Worm (Caenorhabditis elegans) whole organism, young adult: ENCODE results near the gene F47G3.3.
A peak's percentile ranks its signal among the peaks of the same experiment; 100 is the strongest.

Source experiments
- B0035.1 ChIP-seq: sonication (generic microtip); optimal IDR thresholded peaks from 2 replicates; lab custom pipeline; 2016; ENCODE audit warnings: missing genetic modification characterization, mild to moderate bottlenecking, missing compliant biosample characterization, missing genotype, missing genetic modification reagents
- B0336.3 ChIP-seq: fragments of 200-800 bp; sonication (Bioruptor generic); IDR thresholded peaks from 2 replicates; pipeline ENCODE4 v1.3.6; 2022; ENCODE audit warnings: missing genetic modification characterization, missing compliant biosample characterization
- C06A6.2 ChIP-seq: fragments of 200-800 bp; sonication (Bioruptor generic); conservative IDR thresholded peaks from 2 replicates; pipeline ENCODE4 v1.3.6; 2022; ENCODE audit warnings: missing genetic modification characterization, missing compliant biosample characterization
- C17E4.6 ChIP-seq: fragments of 200-800 bp; sonication (Bioruptor generic); IDR thresholded peaks from 2 replicates; pipeline ENCODE4 v1.3.6; 2022; ENCODE audit warnings: missing genetic modification reagents, missing genetic modification characterization, missing compliant biosample characterization
- D2030.7 ChIP-seq: fragments of 200-800 bp; sonication (Bioruptor generic); IDR thresholded peaks from 2 replicates; pipeline ENCODE4 v1.3.6; 2022; ENCODE audit warnings: missing genetic modification reagents, missing genetic modification characterization, missing compliant biosample characterization
- F10E7.11 ChIP-seq: sonication (generic microtip); optimal IDR thresholded peaks from 2 replicates; lab custom pipeline; 2017; ENCODE audit warnings: mild to moderate bottlenecking, missing genetic modification characterization, moderate library complexity, missing compliant biosample characterization
- F23B12.7 ChIP-seq: sonication (generic microtip); optimal IDR thresholded peaks from 2 replicates; lab custom pipeline; 2017; ENCODE audit warnings: missing genetic modification characterization, mild to moderate bottlenecking, missing compliant biosample characterization, antibody characterized with exemption, moderate library complexity; ENCODE audit not compliant: insufficient read depth
- F37B4.10 ChIP-seq: fragments of 200-800 bp; sonication (Bioruptor generic); IDR thresholded peaks from 2 replicates; pipeline ENCODE4 v1.3.6; 2022; ENCODE audit warnings: missing genetic modification characterization, missing compliant biosample characterization
- F55B11.4 ChIP-seq: sonication (generic microtip); optimal IDR thresholded peaks from 2 replicates; lab custom pipeline; 2016; ENCODE audit warnings: missing compliant biosample characterization, missing genetic modification characterization, borderline replicate concordance; ENCODE audit not compliant: insufficient read depth
- Y53F4B.3 ChIP-seq: fragments of 200-800 bp; sonication (Bioruptor generic); IDR thresholded peaks from 2 replicates; pipeline ENCODE4 v1.3.6; 2022; ENCODE audit warnings: missing genetic modification reagents, missing genetic modification characterization, missing compliant biosample characterization
- ZK185.1 ChIP-seq: sonication (generic microtip); optimal IDR thresholded peaks from 2 replicates; lab custom pipeline; 2016; ENCODE audit warnings: mild to moderate bottlenecking, missing genetic modification characterization, missing compliant biosample characterization; ENCODE audit not compliant: poor library complexity, severe bottlenecking
- akir-1 ChIP-seq: fragments of 200-800 bp; sonication (Bioruptor generic); optimal IDR thresholded peaks from 2 replicates; lab custom pipeline; 2018; ENCODE audit warnings: mild to moderate bottlenecking, missing genetic modification characterization, moderate library complexity, missing compliant biosample characterization
- aptf-2 ChIP-seq: fragments of 200-800 bp; sonication (Bioruptor generic); conservative IDR thresholded peaks from 2 replicates; pipeline ENCODE4 v1.3.6; 2022; ENCODE audit warnings: missing genetic modification reagents, missing genetic modification characterization, missing compliant biosample characterization
- atf-7 ChIP-seq: sonication (generic microtip); optimal IDR thresholded peaks from 2 replicates; lab custom pipeline; 2017; ENCODE audit warnings: mild to moderate bottlenecking, missing genetic modification characterization, missing compliant biosample characterization
- attf-6 ChIP-seq: fragments of 200-800 bp; sonication (Bioruptor generic); IDR thresholded peaks from 2 replicates; pipeline ENCODE4 v1.3.6; 2022; ENCODE audit warnings: missing genetic modification reagents, missing genetic modification characterization, missing compliant biosample characterization
- bed-2 ChIP-seq: fragments of 200-800 bp; sonication (Bioruptor generic); IDR thresholded peaks from 2 replicates; pipeline ENCODE4 v1.3.6; 2022; ENCODE audit warnings: missing genetic modification reagents, missing genetic modification characterization, missing compliant biosample characterization
- cebp-1 ChIP-seq, 2 experiments: fragments of 200-800 bp in 1 of 2; sonication (Bioruptor generic) in 1 of 2; sonication (generic microtip) in 1 of 2; IDR thresholded peaks in 1 of 2; optimal IDR thresholded peaks in 1 of 2; 2 replicates each; pipeline versions ENCODE4 v1.3.6 to Lab custom; 2017 to 2022; ENCODE audit warnings: missing compliant biosample characterization in 2 of 2, missing genetic modification characterization in 2 of 2, mild to moderate bottlenecking in 1 of 2, missing genetic modification reagents in 1 of 2, moderate library complexity in 1 of 2
- ceh-100 ChIP-seq: fragments of 200-800 bp; sonication (Bioruptor generic); IDR thresholded peaks from 2 replicates; pipeline ENCODE4 v1.3.6; 2022; ENCODE audit warnings: missing genetic modification reagents, missing genetic modification characterization, missing compliant biosample characterization
- ceh-40 ChIP-seq: fragments of 200-800 bp; sonication (Bioruptor generic); IDR thresholded peaks from 2 replicates; pipeline ENCODE4 v1.3.6; 2022; ENCODE audit warnings: missing genetic modification characterization, missing compliant biosample characterization
- die-1 ChIP-seq: sonication (generic microtip); optimal IDR thresholded peaks from 2 replicates; lab custom pipeline; 2016; ENCODE audit warnings: missing genotype, mild to moderate bottlenecking, missing genetic modification characterization, missing compliant biosample characterization
- dpff-1 ChIP-seq: sonication (generic microtip); optimal IDR thresholded peaks from 2 replicates; lab custom pipeline; 2017; ENCODE audit warnings: mild to moderate bottlenecking, missing genetic modification characterization, missing compliant biosample characterization
- egl-44 ChIP-seq: fragments of 200-800 bp; sonication (Bioruptor generic); IDR thresholded peaks from 2 replicates; pipeline ENCODE4 v1.3.6; 2022; ENCODE audit warnings: missing genetic modification reagents, missing genetic modification characterization, missing compliant biosample characterization
- egrh-3 ChIP-seq: fragments of 200-800 bp; sonication (Bioruptor generic); IDR thresholded peaks from 2 replicates; pipeline ENCODE4 v1.3.6; 2022; ENCODE audit warnings: missing genetic modification reagents, missing genetic modification characterization, missing compliant biosample characterization
- ets-4 ChIP-seq: fragments of 200-800 bp; sonication (Bioruptor generic); optimal IDR thresholded peaks from 2 replicates; lab custom pipeline; 2018; ENCODE audit warnings: mild to moderate bottlenecking, missing genetic modification characterization, missing compliant biosample characterization
- fkh-3 ChIP-seq: sonication (generic microtip); optimal IDR thresholded peaks from 2 replicates; lab custom pipeline; 2016; ENCODE audit warnings: mild to moderate bottlenecking, missing genetic modification characterization, missing compliant biosample characterization
- gei-17 ChIP-seq: fragments of 200-800 bp; sonication (Bioruptor generic); optimal IDR thresholded peaks from 2 replicates; lab custom pipeline; 2018; ENCODE audit warnings: mild to moderate bottlenecking, missing genetic modification characterization, missing compliant biosample characterization
- him-1 ChIP-seq: sonication (generic microtip); optimal IDR thresholded peaks from 2 replicates; lab custom pipeline; 2016; ENCODE audit warnings: missing genotype, missing genetic modification reagents, missing genetic modification characterization, missing compliant biosample characterization
- hlh-12 ChIP-seq: sonication (generic microtip); optimal IDR thresholded peaks from 2 replicates; lab custom pipeline; 2016; ENCODE audit warnings: missing genetic modification characterization, missing compliant biosample characterization
- hmg-20 ChIP-seq: fragments of 200-800 bp; sonication (Bioruptor generic); IDR thresholded peaks from 2 replicates; pipeline ENCODE4 v1.3.6; 2022; ENCODE audit warnings: missing genetic modification reagents, missing genetic modification characterization, missing compliant biosample characterization
- let-607 ChIP-seq, 2 experiments: fragments of 200-800 bp in 1 of 2; sonication (Bioruptor generic) in 1 of 2; sonication (generic microtip) in 1 of 2; optimal IDR thresholded peaks; 2 replicates each; lab custom pipeline; 2016 to 2018; ENCODE audit warnings: mild to moderate bottlenecking in 2 of 2, missing compliant biosample characterization in 2 of 2, missing genetic modification characterization in 2 of 2, moderate library complexity in 2 of 2, missing genotype in 1 of 2
- lin-40 ChIP-seq: sonication (generic microtip); optimal IDR thresholded peaks from 2 replicates; lab custom pipeline; 2016; ENCODE audit warnings: missing genetic modification characterization, mild to moderate bottlenecking, missing compliant biosample characterization, missing genotype, missing genetic modification reagents
- lin-54 ChIP-seq: fragments of 200-800 bp; sonication (Bioruptor generic); optimal IDR thresholded peaks from 2 replicates; lab custom pipeline; 2018; ENCODE audit warnings: mild to moderate bottlenecking, missing genetic modification characterization, missing compliant biosample characterization
- madf-6 ChIP-seq: fragments of 200-800 bp; sonication (Bioruptor generic); IDR thresholded peaks from 2 replicates; pipeline ENCODE4 v1.3.6; 2022; ENCODE audit warnings: missing genetic modification reagents, missing genetic modification characterization, missing compliant biosample characterization
- mes-4 ChIP-seq: sonication (generic microtip); optimal IDR thresholded peaks from 2 replicates; lab custom pipeline; 2016; ENCODE audit warnings: missing genotype, missing genetic modification characterization, missing compliant biosample characterization
- nhr-120 ChIP-seq: fragments of 200-800 bp; sonication (Bioruptor generic); IDR thresholded peaks from 2 replicates; pipeline ENCODE4 v1.3.6; 2022; ENCODE audit warnings: missing genetic modification characterization, missing compliant biosample characterization
- nhr-179 ChIP-seq: sonication (generic microtip); optimal IDR thresholded peaks from 2 replicates; lab custom pipeline; 2016; ENCODE audit warnings: mild to moderate bottlenecking, missing genetic modification characterization, missing compliant biosample characterization
- nhr-90 ChIP-seq: sonication (generic microtip); optimal IDR thresholded peaks from 2 replicates; lab custom pipeline; 2016; ENCODE audit warnings: missing genotype, mild to moderate bottlenecking, missing genetic modification characterization, missing compliant biosample characterization
- repo-1 ChIP-seq: sonication (generic microtip); optimal IDR thresholded peaks from 2 replicates; lab custom pipeline; 2017; ENCODE audit warnings: mild to moderate bottlenecking, missing genetic modification characterization, missing compliant biosample characterization
- sea-2 ChIP-seq: fragments of 200-800 bp; sonication (Bioruptor generic); IDR thresholded peaks from 2 replicates; pipeline ENCODE4 v1.3.6; 2022; ENCODE audit warnings: missing genetic modification characterization, missing compliant biosample characterization
- tbx-9 ChIP-seq: sonication (generic microtip); optimal IDR thresholded peaks from 2 replicates; lab custom pipeline; 2016; ENCODE audit warnings: borderline replicate concordance, missing genetic modification characterization, inconsistent platforms, missing compliant biosample characterization
- unc-62 ChIP-seq: fragments of 150-350 bp; optimal IDR thresholded peaks from 2 replicates; lab custom pipeline; 2014; ENCODE audit warnings: missing biosample characterization, missing genetic modification reagents, missing genetic modification characterization
- ztf-25 ChIP-seq: fragments of 200-800 bp; sonication (Bioruptor generic); IDR thresholded peaks from 2 replicates; pipeline ENCODE4 v1.3.6; 2022; ENCODE audit warnings: missing genetic modification reagents, missing genetic modification characterization, missing compliant biosample characterization
- ztf-26 ChIP-seq: sonication (generic microtip); optimal IDR thresholded peaks from 2 replicates; lab custom pipeline; 2017; ENCODE audit warnings: missing genetic modification characterization, missing compliant biosample characterization
- ztf-3 ChIP-seq: fragments of 200-800 bp; sonication (Bioruptor generic); optimal IDR thresholded peaks from 2 replicates; lab custom pipeline; 2018; ENCODE audit warnings: mild to moderate bottlenecking, missing genetic modification characterization, missing compliant biosample characterization

F47G3.3 gene

DNA sequence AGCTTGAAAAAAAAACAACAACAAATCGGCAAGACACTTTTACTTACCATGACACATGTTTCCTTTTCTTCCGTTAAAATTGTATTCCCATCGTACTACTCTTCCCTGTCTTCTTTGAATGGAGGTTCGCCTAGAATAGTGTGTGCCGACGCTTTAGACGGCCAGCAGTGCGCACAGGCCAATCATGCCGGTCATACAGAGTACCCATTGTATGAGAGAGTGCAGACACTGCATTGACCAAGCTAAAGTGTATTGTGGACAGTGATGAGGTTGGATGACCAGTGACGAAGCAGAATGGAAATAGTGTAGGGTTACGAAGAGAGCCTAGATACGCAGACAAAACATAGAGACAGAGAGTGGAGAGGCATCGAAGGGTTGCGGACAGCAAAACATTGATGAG, 26.1 kb downstream of the F47G3.3 start, which contains the start of gene dhhc-9 (continued):
- TF ChIP-seq F10E7.11 (tag; lab: Kevin White, UChicago) = no peak
- peak; percentile 19; the same call in 1 of the 2 replicates for TF ChIP-seq C06A6.2 (GFP tag; lab: Robert Waterston, UW)
- peak; percentile 66 for TF ChIP-seq lin-40
- TF ChIP-seq let-607 (tag; optimal IDR thresholded peaks at IDR 0.05; lab: Kevin White, UChicago) = no peak
- TF ChIP-seq fkh-3 = no peak
- no peak for TF ChIP-seq F55B11.4 (tag; lab: Kevin White, UChicago)
- TF ChIP-seq nhr-179 (tag; lab: Kevin White, UChicago) = no peak
- TF ChIP-seq C17E4.6 (GFP tag; lab: Robert Waterston, UW) = no peak
- TF ChIP-seq aptf-2 = no peak
- no peak for TF ChIP-seq ztf-25 (GFP tag; lab: Robert Waterston, UW)
- peak; percentile 52 for TF ChIP-seq gei-17
- peak; percentile 33 for TF ChIP-seq ZK185.1 (tag; lab: Kevin White, UChicago)
- 0 out of 2 replicates have a peak, but pooled peaks have one; percentile 11 for TF ChIP-seq madf-6 (GFP tag; lab: Robert Waterston, UW)
- TF ChIP-seq ceh-40 (GFP tag; lab: Robert Waterston, UW) = no peak
- no peak for TF ChIP-seq B0035.1
- TF ChIP-seq F37B4.10 = no peak
- no peak for TF ChIP-seq nhr-120 (GFP tag; lab: Robert Waterston, UW)
- no peak for TF ChIP-seq dpff-1 (tag; lab: Kevin White, UChicago)
- TF ChIP-seq ztf-26 (tag; lab: Kevin White, UChicago) = no peak
- no peak for TF ChIP-seq bed-2 (GFP tag; lab: Robert Waterston, UW)
- no peak for TF ChIP-seq him-1 (tag; lab: Kevin White, UChicago)
- 0 out of 2 replicates have a peak, but pooled peaks have one; percentile 35 for TF ChIP-seq egl-44 (GFP tag; lab: Robert Waterston, UW)
- no peak for TF ChIP-seq Y53F4B.3 (GFP tag; lab: Robert Waterston, UW)
- no peak for TF ChIP-seq B0336.3 (GFP tag; lab: Robert Waterston, UW)
- TF ChIP-seq akir-1 = no peak
- TF ChIP-seq F23B12.7 (tag; lab: Kevin White, UChicago) = no peak
- no peak for TF ChIP-seq repo-1 (tag; lab: Kevin White, UChicago)
- no peak for TF ChIP-seq tbx-9 (tag; lab: Kevin White, UChicago)
- no peak for TF ChIP-seq hlh-12 (tag; lab: Kevin White, UChicago)
- no peak for TF ChIP-seq sea-2
- TF ChIP-seq cebp-1 (GFP tag; IDR thresholded peaks at IDR 0.05; lab: Robert Waterston, UW) = no peak
- no peak for TF ChIP-seq cebp-1 (tag; optimal IDR thresholded peaks at IDR 0.05; lab: Kevin White, UChicago)
- TF ChIP-seq nhr-90 (tag; lab: Kevin White, UChicago) = no peak
- TF ChIP-seq attf-6 (GFP tag; lab: Robert Waterston, UW) = no peak
- no peak for TF ChIP-seq ztf-3 (GFP tag; lab: Kevin White, UChicago)
- TF ChIP-seq, all 124 proteins: peak for 14

DNA sequence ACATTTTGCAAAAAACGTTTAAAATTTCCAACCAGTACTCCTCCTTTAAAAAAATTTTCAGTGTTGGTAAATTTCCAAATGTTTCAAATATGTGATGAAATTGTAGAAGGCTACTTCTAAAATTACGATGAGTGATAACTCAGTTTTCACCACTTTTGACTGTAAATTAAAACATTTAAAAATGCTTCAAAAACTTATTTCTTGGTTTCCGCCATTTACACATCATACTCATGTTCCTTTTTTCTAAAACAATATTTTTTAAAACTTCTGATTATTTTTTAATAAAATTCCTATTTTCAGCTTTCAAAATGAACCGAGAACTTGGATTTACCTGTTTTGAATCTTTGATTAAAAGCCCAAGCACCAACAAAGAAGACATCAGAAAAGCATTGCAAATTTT, 27.9 kb downstream of the F47G3.3 start, which contains the start of gene C43H6.4:
Gene C43H6.4 (plus strand): TSS at position 301 of the 400 bp plus-strand sequence.
- TF ChIP-seq unc-62 (no peak), lin-54 (GFP tag; lab: Kevin White, UChicago) (no peak), attf-6 (GFP tag; lab: Robert Waterston, UW) (no peak), hmg-20 (no peak), die-1 (tag; lab: Kevin White, UChicago) (no peak), egrh-3 (GFP tag; lab: Robert Waterston, UW) (no peak), ceh-100 (GFP tag; lab: Robert Waterston, UW) (no peak), ets-4 (GFP tag; lab: Kevin White, UChicago) (no peak), atf-7 (tag; lab: Kevin White, UChicago) (no peak), mes-4 (tag; lab: Kevin White, UChicago) (no peak), D2030.7 (GFP tag; lab: Robert Waterston, UW) (no peak)
- TF ChIP-seq, all 124 proteins: peak for 0
